Fruit fly (Drosophila melanogaster): ENCODE results near the gene CG13887.

dm6 chr3L:820975-821598 is 16.6 kb upstream of the CG13887 start:
- TF ChIP-seq CG8301 (tag; optimal IDR thresholded peaks at IDR 0.05) = no peak
- no peak for TF ChIP-seq CG10348 (GFP tag; IDR thresholded peaks at IDR 0.05)
- TF ChIP-seq CG32121 (GFP tag; IDR thresholded peaks at IDR 0.05) = no peak
- TF ChIP-seq Ets98B (GFP tag; IDR thresholded peaks at IDR 0.05) = peak; percentile 38
- no peak for TF ChIP-seq CG15710 (tag; optimal IDR thresholded peaks at IDR 0.05)
